Worm (Caenorhabditis elegans) whole organism, late embryonic: Measurements from ENCODE around the gene C02F5.10.

Source experiments
- C08G9.2 ChIP-seq: sonication (generic microtip); optimal IDR thresholded peaks from 2 replicates; lab custom pipeline; 2016; ENCODE audit warnings: mild to moderate bottlenecking, missing genetic modification characterization, moderate library complexity, missing compliant biosample characterization
- ceh-34 ChIP-seq: sonication (generic microtip); optimal IDR thresholded peaks from 2 replicates; lab custom pipeline; 2016; ENCODE audit warnings: mild to moderate bottlenecking, missing genetic modification characterization, missing compliant biosample characterization
- elt-2 ChIP-seq: sonication (generic microtip); optimal IDR thresholded peaks from 2 replicates; lab custom pipeline; 2016; ENCODE audit warnings: missing genetic modification reagents, missing genetic modification characterization, missing compliant biosample characterization
- fax-1 ChIP-seq: sonication (generic microtip); optimal IDR thresholded peaks from 2 replicates; lab custom pipeline; 2016; ENCODE audit warnings: missing genotype, missing genetic modification characterization, missing compliant biosample characterization
- hlh-8 ChIP-seq: sonication (generic microtip); optimal IDR thresholded peaks from 2 replicates; lab custom pipeline; 2016; ENCODE audit warnings: missing genotype, missing genetic modification characterization, missing compliant biosample characterization
- mec-3 ChIP-seq: sonication (generic microtip); optimal IDR thresholded peaks from 2 replicates; lab custom pipeline; 2016; ENCODE audit warnings: borderline replicate concordance, missing genetic modification characterization, missing compliant biosample characterization
- nhr-11 ChIP-seq: fragments of 150-350 bp; optimal IDR thresholded peaks from 2 replicates; lab custom pipeline; 2014; ENCODE audit warnings: missing biosample characterization, missing genetic modification characterization
- pha-4 ChIP-seq: fragments of 150-350 bp; optimal IDR thresholded peaks from 2 replicates; lab custom pipeline; 2018; ENCODE audit warnings: missing biosample characterization, missing genetic modification reagents, missing genetic modification characterization
- pqm-1 ChIP-seq: sonication (generic microtip); optimal IDR thresholded peaks from 2 replicates; lab custom pipeline; 2016; ENCODE audit warnings: missing genetic modification characterization, missing compliant biosample characterization
- ref-2 ChIP-seq: sonication (generic microtip); optimal IDR thresholded peaks from 2 replicates; lab custom pipeline; 2016; ENCODE audit warnings: missing genetic modification characterization, missing compliant biosample characterization
- tbx-2 ChIP-seq: sonication (generic microtip); optimal IDR thresholded peaks from 2 replicates; lab custom pipeline; 2016; ENCODE audit warnings: missing genetic modification characterization, missing compliant biosample characterization
- unc-42 ChIP-seq: sonication (generic microtip); optimal IDR thresholded peaks from 2 replicates; lab custom pipeline; 2016; ENCODE audit warnings: missing genotype, missing genetic modification characterization, missing compliant biosample characterization

DNA sequence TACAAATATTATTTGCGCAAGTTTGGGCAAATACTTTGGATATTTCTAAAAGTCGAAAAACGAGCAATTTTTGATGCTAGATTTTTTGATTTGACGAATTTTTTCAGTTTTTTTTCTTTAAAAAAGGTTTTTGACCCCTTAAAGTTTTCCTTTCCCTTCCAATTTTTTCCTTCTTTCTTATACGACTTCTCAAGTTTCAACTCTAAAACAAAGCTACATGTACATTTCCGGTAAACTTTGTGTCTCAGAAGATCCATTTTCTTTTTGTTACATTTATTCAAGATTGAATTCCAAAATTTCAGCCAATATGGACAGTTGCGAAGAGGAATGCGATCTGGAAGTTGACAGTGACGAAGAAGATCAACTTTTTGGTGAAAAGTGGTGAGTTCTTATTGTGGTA is 29.5 kb upstream of the C02F5.10 start, which contains the start of gene mig-10:
- TF ChIP-seq fax-1 (tag; lab: Kevin White, UChicago) = no peak
- no peak for TF ChIP-seq ceh-34 (tag; lab: Kevin White, UChicago)
- TF ChIP-seq C08G9.2 (tag; lab: Kevin White, UChicago) = no peak
- no peak for TF ChIP-seq tbx-2 (tag; lab: Kevin White, UChicago)
- no peak for TF ChIP-seq ref-2
- TF ChIP-seq hlh-8 (tag; lab: Kevin White, UChicago) = no peak
- TF ChIP-seq pqm-1 (tag; lab: Kevin White, UChicago) = no peak
- no peak for TF ChIP-seq elt-2 (tag; lab: Kevin White, UChicago)
- TF ChIP-seq mec-3 (tag; lab: Kevin White, UChicago) = no peak
- TF ChIP-seq nhr-11 (tag; lab: Kevin White, UChicago) = no peak
- TF ChIP-seq unc-42 (tag; lab: Kevin White, UChicago) = no peak
- TF ChIP-seq pha-4 (tag; lab: Kevin White, UChicago) = no peak
